Worm (Caenorhabditis elegans) whole organism, L1 larva: ENCODE data around the gene cst-1.
A peak's percentile ranks its signal among the peaks of the same experiment; 100 is the strongest.

Experiments used
- C04F5.9 ChIP-seq: sonication (generic microtip); optimal IDR thresholded peaks from 2 replicates; lab custom pipeline; 2016; ENCODE audit warnings: missing genetic modification characterization, missing compliant biosample characterization
- alr-1 ChIP-seq: fragments of 200-800 bp; sonication (Bioruptor generic); optimal IDR thresholded peaks from 2 replicates; lab custom pipeline; 2018; ENCODE audit warnings: borderline replicate concordance, mild to moderate bottlenecking, missing genetic modification characterization, missing compliant biosample characterization
- aly-2 ChIP-seq: fragments of 150-350 bp; optimal IDR thresholded peaks from 2 replicates; lab custom pipeline; 2014; ENCODE audit warnings: missing biosample characterization, missing genetic modification characterization
- blmp-1 ChIP-seq: fragments of 150-350 bp; optimal IDR thresholded peaks from 2 replicates; lab custom pipeline; 2014; ENCODE audit warnings: missing biosample characterization, missing genetic modification characterization
- ceh-82 ChIP-seq, 3 experiments: fragments of 150-350 bp in 1 of 3; sonication (generic microtip) in 2 of 3; optimal IDR thresholded peaks; 2 replicates each; lab custom pipeline; 2014 to 2017; ENCODE audit warnings: missing biosample characterization in 3 of 3, missing genetic modification characterization in 3 of 3
- dsc-1 ChIP-seq: sonication (generic microtip); optimal IDR thresholded peaks from 2 replicates; lab custom pipeline; 2016; ENCODE audit warnings: mild to moderate bottlenecking, missing genetic modification characterization, missing compliant biosample characterization
- efl-1 ChIP-seq, 4 experiments: fragments of 150-350 bp; optimal IDR thresholded peaks in 3 of 4; peaks in 1 of 4; 1 replicate in 1 of 4; 2 replicates in 3 of 4; lab custom pipeline; 2014; ENCODE audit warnings: missing biosample characterization in 2 of 4, missing genetic modification characterization in 2 of 4, missing genetic modification reagents in 2 of 4
- egl-27 ChIP-seq, 2 experiments: fragments of 150-350 bp in 1 of 2; sonication (generic microtip); optimal IDR thresholded peaks; 3 replicates each; lab custom pipeline; 2017 to 2018; ENCODE audit warnings: missing biosample characterization in 2 of 2, missing genetic modification characterization in 2 of 2, missing genetic modification reagents in 2 of 2
- elt-3 ChIP-seq, 6 experiments: fragments of 150-350 bp in 1 of 6; sonication (generic microtip); optimal IDR thresholded peaks; 2 replicates each; lab custom pipeline; 2017 to 2018; ENCODE audit warnings: missing biosample characterization in 6 of 6, missing genetic modification characterization in 6 of 6, inconsistent platforms in 1 of 6
- fkh-8 ChIP-seq: sonication (generic microtip); optimal IDR thresholded peaks from 2 replicates; lab custom pipeline; 2016; ENCODE audit warnings: mild to moderate bottlenecking, missing genetic modification characterization, missing compliant biosample characterization
- grh-1 ChIP-seq: fragments of 200-800 bp; sonication (Bioruptor generic); IDR thresholded peaks from 2 replicates; pipeline ENCODE4 v1.3.6; 2022; ENCODE audit warnings: missing genetic modification reagents, missing genetic modification characterization, missing compliant biosample characterization
- hlh-4 ChIP-seq: sonication (generic microtip); optimal IDR thresholded peaks from 2 replicates; lab custom pipeline; 2016; ENCODE audit warnings: mild to moderate bottlenecking, missing genetic modification characterization, missing compliant biosample characterization
- isw-1 ChIP-seq: fragments of 200-800 bp; sonication (Bioruptor generic); IDR thresholded peaks from 2 replicates; pipeline ENCODE4 v1.3.6; 2022; ENCODE audit warnings: missing genetic modification characterization, missing compliant biosample characterization
- lin-14 ChIP-seq: fragments of 200-800 bp; sonication (Bioruptor generic); optimal IDR thresholded peaks from 2 replicates; lab custom pipeline; 2018; ENCODE audit warnings: mild to moderate bottlenecking, missing genetic modification characterization, moderate library complexity, missing compliant biosample characterization
- lin-15B ChIP-seq: fragments of 150-350 bp; sonication (generic microtip); optimal IDR thresholded peaks from 3 replicates; lab custom pipeline; 2014; ENCODE audit warnings: missing biosample characterization, missing genetic modification characterization
- lin-35 ChIP-seq, 2 experiments: fragments of 150-350 bp; optimal IDR thresholded peaks; 2 replicates each; lab custom pipeline; 2014; ENCODE audit warnings: missing biosample characterization in 2 of 2, missing genetic modification characterization in 2 of 2, missing genetic modification reagents in 2 of 2
- lsy-2 ChIP-seq, 2 experiments: fragments of 150-350 bp; optimal IDR thresholded peaks; 2 replicates each; lab custom pipeline; 2014; ENCODE audit warnings: missing biosample characterization in 2 of 2, missing genetic modification characterization in 2 of 2
- nhr-11 ChIP-seq: fragments of 150-350 bp; optimal IDR thresholded peaks from 2 replicates; lab custom pipeline; 2014; ENCODE audit warnings: missing biosample characterization, missing genetic modification characterization
- nhr-20 ChIP-seq: sonication (generic microtip); optimal IDR thresholded peaks from 2 replicates; lab custom pipeline; 2016; ENCODE audit warnings: mild to moderate bottlenecking, missing genetic modification characterization, missing compliant biosample characterization
- nhr-237 ChIP-seq: fragments of 150-350 bp; optimal IDR thresholded peaks from 2 replicates; lab custom pipeline; 2014; ENCODE audit warnings: missing biosample characterization, missing genetic modification characterization
- nhr-76 ChIP-seq: sonication (generic microtip); optimal IDR thresholded peaks from 2 replicates; lab custom pipeline; 2017; ENCODE audit warnings: missing biosample characterization, missing genetic modification characterization
- nhr-77 ChIP-seq: fragments of 150-350 bp; optimal IDR thresholded peaks from 2 replicates; lab custom pipeline; 2014; ENCODE audit warnings: missing biosample characterization, missing genetic modification characterization
- pag-3 ChIP-seq: sonication (generic microtip); optimal IDR thresholded peaks from 2 replicates; lab custom pipeline; 2017; ENCODE audit warnings: missing genetic modification characterization, mild to moderate bottlenecking, missing compliant biosample characterization, antibody characterized with exemption, borderline replicate concordance; ENCODE audit not compliant: insufficient read depth
- pqm-1 ChIP-seq: sonication (generic microtip); optimal IDR thresholded peaks from 3 replicates; lab custom pipeline; 2017; ENCODE audit warnings: missing biosample characterization, missing genetic modification characterization
- rnt-1 ChIP-seq: sonication (generic microtip); optimal IDR thresholded peaks from 2 replicates; lab custom pipeline; 2016; ENCODE audit warnings: mild to moderate bottlenecking, missing genetic modification characterization, moderate library complexity, missing compliant biosample characterization
- snpc-4 ChIP-seq: fragments of 150-350 bp; optimal IDR thresholded peaks from 2 replicates; lab custom pipeline; 2014; ENCODE audit warnings: missing biosample characterization, missing genetic modification characterization
- sox-4 ChIP-seq: sonication (generic microtip); optimal IDR thresholded peaks from 2 replicates; lab custom pipeline; 2016; ENCODE audit warnings: missing genetic modification characterization, missing compliant biosample characterization
- swsn-7 ChIP-seq: sonication (generic microtip); optimal IDR thresholded peaks from 2 replicates; lab custom pipeline; 2016; ENCODE audit warnings: missing genetic modification characterization, missing compliant biosample characterization
- tlp-1 ChIP-seq: fragments of 150-350 bp; optimal IDR thresholded peaks from 2 replicates; lab custom pipeline; 2014; ENCODE audit warnings: missing biosample characterization, missing genetic modification characterization
- unc-130 ChIP-seq: fragments of 150-350 bp; optimal IDR thresholded peaks from 2 replicates; lab custom pipeline; 2017; ENCODE audit warnings: missing biosample characterization, missing genetic modification characterization, inconsistent platforms
- unc-62 ChIP-seq: fragments of 150-350 bp; optimal IDR thresholded peaks from 2 replicates; lab custom pipeline; 2014; ENCODE audit warnings: missing biosample characterization, missing genetic modification reagents, missing genetic modification characterization
- unc-98 ChIP-seq: fragments of 200-800 bp; sonication (Bioruptor generic); IDR thresholded peaks from 2 replicates; pipeline ENCODE4 v1.3.6; 2022; ENCODE audit warnings: missing genetic modification characterization, missing compliant biosample characterization
- vab-15 ChIP-seq: sonication (generic microtip); optimal IDR thresholded peaks from 2 replicates; lab custom pipeline; 2017; ENCODE audit warnings: missing genotype, mild to moderate bottlenecking, missing genetic modification characterization, missing compliant biosample characterization
- xbp-1 ChIP-seq: sonication (generic microtip); optimal IDR thresholded peaks from 2 replicates; lab custom pipeline; 2016; ENCODE audit warnings: missing genetic modification characterization, missing compliant biosample characterization
- zip-4 ChIP-seq: fragments of 200-800 bp; sonication (Bioruptor generic); optimal IDR thresholded peaks from 2 replicates; lab custom pipeline; 2018; ENCODE audit warnings: mild to moderate bottlenecking, missing genetic modification characterization, moderate library complexity, missing compliant biosample characterization
- ztf-4 ChIP-seq: fragments of 150-350 bp; optimal IDR thresholded peaks from 2 replicates; lab custom pipeline; 2014; ENCODE audit warnings: missing biosample characterization, missing genetic modification characterization

Gene cst-1

ce11 chrX:4388834-4389409 lies 49.5 kb downstream of the cst-1 start, which contains the start of gene dpy-23 (continued):
- TF ChIP-seq lin-35 (GFP tag; optimal IDR thresholded peaks at IDR 0.05; lab: Kevin White, UChicago) (peak; percentile 84), sox-4 (peak; percentile 74), ceh-82 (tag; optimal IDR thresholded peaks at IDR 0.05; lab: Kevin White, UChicago) (peak; percentile 51 to 97 (median 93)), alr-1 (tag; lab: Kevin White, UChicago) (no peak), blmp-1 (tag; lab: Kevin White, UChicago) (peak; percentile 58), swsn-7 (tag; lab: Kevin White, UChicago) (peak; percentile 96), grh-1 (GFP tag; lab: Robert Waterston, UW) (peak; percentile 89), ztf-4 (tag; lab: Kevin White, UChicago) (peak; percentile 94), aly-2 (tag; lab: Kevin White, UChicago) (peak; percentile 57), unc-130 (tag; lab: Kevin White, UChicago) (peak; percentile 79), nhr-237 (tag; lab: Kevin White, UChicago) (peak; percentile 92), nhr-20 (tag; lab: Kevin White, UChicago) (peak; percentile 96), lin-15B (peak; percentile 38), pqm-1 (no peak), lsy-2 (tag; optimal IDR thresholded peaks at IDR 0.05; lab: Kevin White, UChicago) (peak; percentile 81 to 93), egl-27 (tag; optimal IDR thresholded peaks at IDR 0.05; lab: Kevin White, UChicago) (peak; percentile 76 to 86), hlh-4 (tag; lab: Kevin White, UChicago) (no peak), rnt-1 (peak; percentile 91), snpc-4 (tag; lab: Kevin White, UChicago) (peak; percentile 40), tlp-1 (tag; lab: Kevin White, UChicago) (no peak), elt-3 (tag; optimal IDR thresholded peaks at IDR 0.05; lab: Kevin White, UChicago) (peak in 4 of 6 experiments; percentile 6 to 72 (median 66)), efl-1 (optimal IDR thresholded peaks at IDR 0.05; lab: Kevin White, UChicago) (peak; percentile 78 to 94), efl-1 (GFP tag; optimal IDR thresholded peaks at IDR 0.05 in 1 of 2; lab: Kevin White, UChicago) (peak; percentile 37 to 95), xbp-1 (peak; percentile 94), fkh-8 (tag; lab: Kevin White, UChicago) (peak; percentile 98), lin-14 (GFP tag; lab: Kevin White, UChicago) (peak; percentile 99), nhr-77 (peak; percentile 96), unc-62 (no peak), nhr-76 (tag; lab: Kevin White, UChicago) (peak; percentile 23), pag-3 (tag; lab: Kevin White, UChicago) (no peak), nhr-11 (peak; percentile 87), C04F5.9 (tag; lab: Kevin White, UChicago) (peak; percentile 8), isw-1 (GFP tag; lab: Robert Waterston, UW) (peak; percentile 83)
- TF ChIP-seq, all 84 proteins: peak for 65

DNA sequence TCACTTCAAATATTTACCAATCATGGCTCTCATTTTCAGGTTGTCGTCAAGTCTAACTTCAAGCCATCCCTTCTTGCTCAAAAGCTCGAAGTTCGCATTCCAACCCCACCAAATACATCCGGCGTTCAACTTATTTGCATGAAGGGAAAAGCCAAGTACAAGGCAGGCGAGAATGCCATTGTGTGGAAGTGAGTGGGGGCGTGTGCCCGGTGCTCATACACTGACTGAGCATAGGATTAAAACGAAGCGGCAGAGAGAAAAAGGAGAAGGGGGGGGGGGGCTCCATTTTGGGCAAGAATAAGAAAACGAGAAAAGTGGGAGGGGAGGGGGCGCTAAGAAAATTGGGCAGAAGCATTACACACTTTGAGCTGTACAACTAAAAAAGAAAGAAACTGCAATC lies 52.2 kb downstream of the cst-1 start:
- TF ChIP-seq unc-98 (GFP tag; lab: Robert Waterston, UW) (no peak), ceh-82 (tag; optimal IDR thresholded peaks at IDR 0.05; lab: Kevin White, UChicago) (peak in 1 of 3 experiments; percentile 2), hlh-4 (tag; lab: Kevin White, UChicago) (no peak), vab-15 (tag; lab: Kevin White, UChicago) (no peak), unc-130 (tag; lab: Kevin White, UChicago) (no peak), dsc-1 (no peak), lin-14 (GFP tag; lab: Kevin White, UChicago) (peak; percentile 63), zip-4 (GFP tag; lab: Kevin White, UChicago) (no peak)
